Worm (Caenorhabditis elegans) whole organism, mixed stage, embryonic: ENCODE results near the gene C47A4.1.

ENCODE experiments used
- mep-1 ChIP-seq: fragments of 150-350 bp; optimal IDR thresholded peaks from 2 replicates; lab custom pipeline; 2017; ENCODE audit warnings: missing biosample characterization, missing genetic modification reagents, missing genetic modification characterization, inconsistent platforms
- nhr-237 ChIP-seq: fragments of 150-350 bp; optimal IDR thresholded peaks from 2 replicates; lab custom pipeline; 2014; ENCODE audit warnings: missing biosample characterization, missing genetic modification characterization
- nhr-76 ChIP-seq: sonication (generic microtip); optimal IDR thresholded peaks from 2 replicates; lab custom pipeline; 2017; ENCODE audit warnings: missing biosample characterization, missing genetic modification characterization
- pha-4 ChIP-seq: fragments of 150-350 bp; optimal IDR thresholded peaks from 2 replicates; lab custom pipeline; 2018; ENCODE audit warnings: missing biosample characterization, missing genetic modification reagents, missing genetic modification characterization
- tbx-8 ChIP-seq: fragments of 200-800 bp; sonication (Bioruptor generic); optimal IDR thresholded peaks from 2 replicates; lab custom pipeline; 2018; ENCODE audit warnings: mild to moderate bottlenecking, missing genetic modification characterization, moderate library complexity, missing compliant biosample characterization
- unc-62 ChIP-seq: fragments of 150-350 bp; optimal IDR thresholded peaks from 2 replicates; lab custom pipeline; 2014; ENCODE audit warnings: missing biosample characterization, missing genetic modification reagents, missing genetic modification characterization

- no peak for TF ChIP-seq tbx-8 (GFP tag; lab: Kevin White, UChicago)
- no peak for TF ChIP-seq unc-62 (GFP tag; lab: Kevin White, UChicago)
- no peak for TF ChIP-seq nhr-76 (tag; lab: Kevin White, UChicago)
- no peak for TF ChIP-seq nhr-237 (tag; lab: Kevin White, UChicago)
- no peak for TF ChIP-seq pha-4
- no peak for TF ChIP-seq mep-1 (tag; lab: Kevin White, UChicago)
Measured at ce11 chrIV:13698603-13699002, 17.6 kb downstream of the C47A4.1 start, which contains the start of gene T23G4.127.
